Worm (Caenorhabditis elegans): ENCODE measurements around the gene unc-8.

DNA sequence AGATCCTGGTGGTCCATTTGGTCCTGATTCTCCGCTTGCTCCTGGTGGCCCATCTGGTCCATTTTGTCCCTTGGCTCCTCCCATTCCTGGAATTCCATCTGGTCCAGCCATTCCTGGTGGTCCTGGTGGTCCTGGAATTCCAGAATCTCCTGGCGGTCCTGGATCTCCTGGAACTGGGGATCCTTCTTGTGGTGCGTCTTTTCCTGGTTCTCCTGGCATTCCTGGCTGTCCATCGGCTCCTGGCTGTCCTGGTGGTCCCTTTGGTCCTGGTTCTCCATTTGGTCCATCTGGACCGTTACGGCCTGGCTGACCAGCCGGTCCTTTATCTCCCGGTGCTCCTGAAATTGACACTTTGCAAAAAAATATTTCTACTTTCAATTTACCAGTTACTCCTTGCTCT is 48.6 kb downstream of the unc-8 start:
- TF ChIP-seq sea-1 (GFP tag; conservative IDR thresholded peaks at IDR 0.05) (no peak), flt-1 (GFP tag; IDR thresholded peaks at IDR 0.05) (no peak), hmg-4 (GFP tag; optimal IDR thresholded peaks at IDR 0.05) (no peak)
